Fruit fly (Drosophila melanogaster): ENCODE results near the gene CG15536.

DNA sequence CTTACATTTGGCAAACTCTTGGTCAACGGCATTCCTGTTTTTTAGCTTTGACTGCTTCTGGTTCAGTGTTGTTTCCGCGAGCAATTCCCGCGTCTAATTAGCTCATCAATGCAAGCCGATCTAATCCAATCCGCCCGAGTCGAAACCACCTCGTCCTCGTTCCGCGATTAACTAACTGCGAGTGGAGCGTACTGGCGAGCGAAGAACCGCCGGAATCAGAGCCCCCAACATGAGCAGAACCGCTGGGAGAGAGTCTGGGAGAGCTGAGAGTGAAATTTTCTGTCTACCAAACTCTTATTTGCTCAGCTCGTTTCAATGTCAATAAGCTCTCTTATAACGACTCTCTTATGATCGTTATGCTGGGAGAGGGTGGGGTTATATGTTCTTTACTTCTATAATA is 25.3 kb upstream of the CG15536 start:
- TF ChIP-seq psq (optimal IDR thresholded peaks at IDR 0.05) (no peak), usp (GFP tag; optimal IDR thresholded peaks at IDR 0.05) (no peak), CG8478 (optimal IDR thresholded peaks at IDR 0.05) (no peak), EcR (GFP tag; optimal IDR thresholded peaks at IDR 0.05) (no peak), Dll (optimal IDR thresholded peaks at IDR 0.05) (peak; percentile 91)
